Fruit fly (Drosophila melanogaster) Kc167 (cell line): ENCODE results near the gene Bcat.

ENCODE experiments used
- Myc ChIP-seq: fragments of >200 bp; optimal IDR thresholded peaks from 2 replicates; lab custom pipeline; 2017; ENCODE audit warnings: missing external identifiers
- h ChIP-seq: fragments of >200 bp; optimal IDR thresholded peaks from 3 replicates; lab custom pipeline; 2018; ENCODE audit warnings: missing external identifiers
- insv ChIP-seq: fragments of >200 bp; optimal IDR thresholded peaks from 3 replicates; lab custom pipeline; 2018; ENCODE audit warnings: missing external identifiers
- psq ChIP-seq: fragments of >200 bp; optimal IDR thresholded peaks from 2 replicates; lab custom pipeline; 2017; ENCODE audit warnings: missing external identifiers
- ttk ChIP-seq: sonication (Bioruptor generic); optimal IDR thresholded peaks from 2 replicates; lab custom pipeline; 2017; ENCODE audit warnings: missing external identifiers

DNA sequence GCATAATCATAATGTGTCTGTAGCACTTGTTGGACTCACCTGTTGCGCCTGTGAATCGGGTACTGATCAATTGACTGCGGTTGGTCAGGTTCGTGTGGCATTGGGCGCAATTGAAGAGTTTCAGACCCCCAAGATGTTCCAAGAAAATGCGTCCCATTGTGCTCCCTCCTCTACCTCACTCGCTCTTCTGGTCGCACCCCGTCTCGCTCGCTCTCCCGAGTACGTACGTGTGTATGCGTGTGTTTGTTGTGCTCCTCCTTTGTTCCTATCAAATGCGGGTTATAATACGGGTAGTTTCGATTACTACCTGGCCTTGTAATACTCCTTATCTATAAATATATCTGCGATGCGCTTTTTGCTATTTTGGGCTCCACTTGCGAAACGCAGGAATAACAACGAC, 9.9 kb upstream of the Bcat start:
- TF ChIP-seq Myc (lab: Kevin White, UChicago) = no peak
- no peak for TF ChIP-seq ttk
- no peak for TF ChIP-seq psq (lab: Kevin White, UChicago)
- TF ChIP-seq insv (lab: Kevin White, UChicago) = no peak
- no peak for TF ChIP-seq h
